Fruit fly (Drosophila melanogaster) whole organism, embryonic: Measurements from ENCODE around the gene cav.

Experiments
- ATbp ChIP-seq: fragments of 200-800 bp; sonication (Bioruptor generic); optimal IDR thresholded peaks from 2 replicates; lab custom pipeline; 2017; ENCODE audit warnings: missing biosample characterization, mild to moderate bottlenecking, missing genetic modification characterization, missing genetic modification reagents
- CG11504 ChIP-seq: fragments of 200-800 bp; sonication (Bioruptor generic); optimal IDR thresholded peaks from 3 replicates; lab custom pipeline; 2019; ENCODE audit warnings: missing biosample characterization, mild to moderate bottlenecking, missing genetic modification characterization, moderate library complexity
- CG15269 ChIP-seq: fragments of 200-800 bp; sonication (Bioruptor generic); optimal IDR thresholded peaks from 2 replicates; lab custom pipeline; 2018; ENCODE audit warnings: missing biosample characterization, mild to moderate bottlenecking, missing genetic modification characterization, moderate library complexity
- CG18476 ChIP-seq: fragments of 200-800 bp; sonication (Bioruptor generic); optimal IDR thresholded peaks from 2 replicates; lab custom pipeline; 2016; ENCODE audit warnings: missing biosample characterization, mild to moderate bottlenecking, missing genetic modification characterization
- CG6765 ChIP-seq: fragments of 200-800 bp; sonication (Bioruptor generic); optimal IDR thresholded peaks from 3 replicates; lab custom pipeline; 2017; ENCODE audit warnings: missing biosample characterization, mild to moderate bottlenecking, missing genetic modification characterization
- sug ChIP-seq: fragments of 200-800 bp; optimal IDR thresholded peaks from 2 replicates; lab custom pipeline; 2019; ENCODE audit warnings: missing biosample characterization, mild to moderate bottlenecking, missing genetic modification characterization, moderate library complexity

dm6 chr3R:24206341-24207114, 14.4 kb upstream of the cav start:
- no peak for TF ChIP-seq CG6765 (GFP tag; lab: Kevin White, UChicago)
- TF ChIP-seq CG11504 (tag; lab: Kevin White, UChicago) = peak; percentile 73
- no peak for TF ChIP-seq sug (tag; lab: Kevin White, UChicago)
- peak; percentile 72 for TF ChIP-seq ATbp (GFP tag; lab: Kevin White, UChicago)
- TF ChIP-seq CG18476 (GFP tag; lab: Kevin White, UChicago) = no peak
- peak; percentile 54 for TF ChIP-seq CG15269 (tag; lab: Kevin White, UChicago)
